Fruit fly (Drosophila melanogaster) whole organism, embryonic: Measurements from ENCODE around the gene CG6843.
A peak's percentile ranks its signal among the peaks of the same experiment; 100 is the strongest.

Source experiments
- Antp ChIP-seq: fragments of 200-800 bp; sonication (Bioruptor generic); optimal IDR thresholded peaks from 3 replicates; lab custom pipeline; 2016; ENCODE audit warnings: missing biosample characterization, missing genetic modification characterization
- Bgb ChIP-seq: fragments of 200-800 bp; sonication (Bioruptor generic); IDR thresholded peaks from 2 replicates; pipeline ENCODE4 v1.3.6; 2022; ENCODE audit warnings: missing biosample characterization, missing genetic modification characterization; ENCODE audit not compliant: partially characterized antibody
- Blimp-1 ChIP-seq: fragments of 200-800 bp; sonication (Bioruptor generic); optimal IDR thresholded peaks from 3 replicates; lab custom pipeline; 2018; ENCODE audit warnings: missing biosample characterization, missing genetic modification characterization, mild to moderate bottlenecking, moderate library complexity, missing genetic modification reagents
- CG10267 ChIP-seq: fragments of 200-800 bp; sonication (Bioruptor generic); optimal IDR thresholded peaks from 2 replicates; lab custom pipeline; 2018; ENCODE audit warnings: missing biosample characterization, mild to moderate bottlenecking, missing genetic modification characterization, moderate library complexity
- CG11085 ChIP-seq: fragments of 200-800 bp; sonication (Bioruptor generic); IDR thresholded peaks from 2 replicates; pipeline ENCODE4 v1.3.6; 2022; ENCODE audit warnings: missing biosample characterization, missing genetic modification characterization
- CG14710 ChIP-seq: fragments of 200-800 bp; sonication (Bioruptor generic); optimal IDR thresholded peaks from 3 replicates; lab custom pipeline; 2019; ENCODE audit warnings: missing biosample characterization, mild to moderate bottlenecking, missing genetic modification characterization, moderate library complexity
- CG17385 ChIP-seq: fragments of 200-800 bp; sonication (Bioruptor generic); optimal IDR thresholded peaks from 3 replicates; lab custom pipeline; 2018; ENCODE audit warnings: missing biosample characterization, mild to moderate bottlenecking, missing genetic modification characterization
- CG2129 ChIP-seq: fragments of 200-800 bp; sonication (Bioruptor generic); IDR thresholded peaks from 2 replicates; pipeline ENCODE4 v1.3.6; 2022; ENCODE audit warnings: missing biosample characterization, missing genetic modification characterization; ENCODE audit not compliant: partially characterized antibody
- CG42726 ChIP-seq: fragments of 200-800 bp; sonication (Bioruptor generic); IDR thresholded peaks from 2 replicates; pipeline ENCODE4 v1.3.6; 2022; ENCODE audit warnings: missing biosample characterization, missing genetic modification characterization; ENCODE audit not compliant: partially characterized antibody
- CG4424 ChIP-seq: fragments of 200-800 bp; sonication (Bioruptor generic); optimal IDR thresholded peaks from 3 replicates; lab custom pipeline; 2016; ENCODE audit warnings: missing biosample characterization, missing genetic modification characterization
- CG4617 ChIP-seq: fragments of 200-800 bp; sonication (Bioruptor generic); optimal IDR thresholded peaks from 3 replicates; lab custom pipeline; 2016; ENCODE audit warnings: missing biosample characterization, missing genetic modification characterization, borderline replicate concordance
- CG6272 ChIP-seq: fragments of 200-800 bp; sonication (Bioruptor generic); IDR thresholded peaks from 2 replicates; pipeline ENCODE4 v1.3.6; 2022; ENCODE audit warnings: missing biosample characterization, missing genetic modification characterization
- CG6791 ChIP-seq: fragments of 200-800 bp; sonication (Bioruptor generic); IDR thresholded peaks from 3 replicates; pipeline ENCODE4 v1.3.6; 2022; ENCODE audit warnings: missing biosample characterization, missing genetic modification characterization; ENCODE audit not compliant: partially characterized antibody
- CG7963 ChIP-seq: fragments of 200-800 bp; sonication (Bioruptor generic); IDR thresholded peaks from 3 replicates; pipeline ENCODE4 v1.3.6; 2022; ENCODE audit warnings: missing biosample characterization, missing genetic modification characterization; ENCODE audit not compliant: partially characterized antibody
- CG7987 ChIP-seq: fragments of 200-800 bp; sonication (Bioruptor generic); optimal IDR thresholded peaks from 2 replicates; lab custom pipeline; 2018; ENCODE audit warnings: missing biosample characterization, mild to moderate bottlenecking, missing genetic modification characterization, moderate library complexity
- CoRest ChIP-seq: fragments of 200-800 bp; sonication (Bioruptor generic); optimal IDR thresholded peaks from 3 replicates; lab custom pipeline; 2018; ENCODE audit warnings: missing biosample characterization, mild to moderate bottlenecking, missing genetic modification characterization, moderate library complexity
- HHEX ChIP-seq: fragments of 200-800 bp; sonication (Bioruptor generic); optimal IDR thresholded peaks from 3 replicates; lab custom pipeline; 2017; ENCODE audit warnings: missing biosample characterization, mild to moderate bottlenecking, missing genetic modification characterization, missing genetic modification reagents
- HLH4C ChIP-seq: fragments of 200-800 bp; sonication (Bioruptor generic); IDR thresholded peaks from 3 replicates; pipeline ENCODE4 v1.3.6; 2022; ENCODE audit warnings: missing biosample characterization, missing genetic modification characterization; ENCODE audit not compliant: partially characterized antibody
- Mes4 ChIP-seq: fragments of 200-800 bp; sonication (Bioruptor generic); optimal IDR thresholded peaks from 2 replicates; lab custom pipeline; 2016; ENCODE audit warnings: missing biosample characterization, missing genetic modification characterization
- Opbp ChIP-seq: fragments of 200-800 bp; sonication (Bioruptor generic); IDR thresholded peaks from 3 replicates; pipeline ENCODE4 v1.3.6; 2022; ENCODE audit warnings: missing biosample characterization, missing genetic modification characterization; ENCODE audit not compliant: partially characterized antibody
- Scr ChIP-seq: fragments of 200-800 bp; sonication (Bioruptor generic); IDR thresholded peaks from 2 replicates; pipeline ENCODE4 v1.3.6; 2022; ENCODE audit warnings: missing biosample characterization, missing genetic modification characterization; ENCODE audit not compliant: partially characterized antibody
- Sry-δ ChIP-seq: fragments of 200-800 bp; sonication (Bioruptor generic); optimal IDR thresholded peaks from 2 replicates; lab custom pipeline; 2016; ENCODE audit warnings: missing biosample characterization, missing genetic modification characterization
- Xbp1 ChIP-seq: fragments of 200-800 bp; sonication (Bioruptor generic); optimal IDR thresholded peaks from 3 replicates; lab custom pipeline; 2016; ENCODE audit warnings: missing biosample characterization, mild to moderate bottlenecking, missing genetic modification characterization
- amos ChIP-seq: fragments of 200-800 bp; sonication (Bioruptor generic); IDR thresholded peaks from 2 replicates; pipeline ENCODE4 v1.3.6; 2022; ENCODE audit warnings: missing biosample characterization, missing genetic modification characterization; ENCODE audit not compliant: partially characterized antibody
- ap ChIP-seq: fragments of 200-800 bp; sonication (Bioruptor generic); IDR thresholded peaks from 2 replicates; pipeline ENCODE4 v1.3.6; 2022; ENCODE audit warnings: missing biosample characterization, missing genetic modification characterization
- bbx ChIP-seq: fragments of 200-800 bp; sonication (Bioruptor generic); IDR thresholded peaks from 2 replicates; pipeline ENCODE4 v1.3.6; 2022; ENCODE audit warnings: missing biosample characterization, missing genetic modification characterization; ENCODE audit not compliant: partially characterized antibody
- cwo ChIP-seq: fragments of 200-800 bp; sonication (Bioruptor generic); optimal IDR thresholded peaks from 3 replicates; lab custom pipeline; 2017; ENCODE audit warnings: missing biosample characterization, missing genetic modification characterization, mild to moderate bottlenecking, moderate library complexity, missing genetic modification reagents
- fu2 ChIP-seq: fragments of 200-800 bp; sonication (Bioruptor generic); optimal IDR thresholded peaks from 2 replicates; lab custom pipeline; 2016; ENCODE audit warnings: missing biosample characterization, missing genetic modification characterization
- hbn ChIP-seq: fragments of 200-800 bp; sonication (Bioruptor generic); IDR thresholded peaks from 2 replicates; pipeline ENCODE4 v1.3.6; 2022; ENCODE audit warnings: missing biosample characterization, missing genetic modification characterization; ENCODE audit not compliant: partially characterized antibody
- hkb ChIP-seq, 2 experiments: fragments of 200-800 bp in 1 of 2; fragments of >200 bp in 1 of 2; sonication (Bioruptor generic) in 1 of 2; IDR thresholded peaks in 1 of 2; optimal IDR thresholded peaks in 1 of 2; 2 replicates each; pipeline versions ENCODE4 v1.3.6 to Lab custom; 2017 to 2022; ENCODE audit warnings: missing biosample characterization in 1 of 2, missing genetic modification characterization in 1 of 2
- jing ChIP-seq: fragments of 200-800 bp; sonication (Bioruptor generic); optimal IDR thresholded peaks from 2 replicates; lab custom pipeline; 2018; ENCODE audit warnings: missing biosample characterization, mild to moderate bottlenecking, missing genetic modification characterization
- nmo ChIP-seq: fragments of 200-800 bp; sonication (Bioruptor generic); optimal IDR thresholded peaks from 2 replicates; lab custom pipeline; 2018; ENCODE audit warnings: missing biosample characterization, mild to moderate bottlenecking, missing genetic modification characterization, moderate library complexity
- p53 ChIP-seq: fragments of 200-800 bp; sonication (Bioruptor generic); optimal IDR thresholded peaks from 2 replicates; lab custom pipeline; 2016; ENCODE audit warnings: missing biosample characterization, missing genetic modification characterization
- pzg ChIP-seq: fragments of 200-800 bp; sonication (Bioruptor generic); optimal IDR thresholded peaks from 3 replicates; lab custom pipeline; 2018; ENCODE audit warnings: missing biosample characterization, mild to moderate bottlenecking, missing genetic modification characterization, moderate library complexity
- sc ChIP-seq, 3 experiments: fragments of >200 bp in 2 of 3; fragments of 200-800 bp in 1 of 3; sonication (Bioruptor generic) in 1 of 3; optimal IDR thresholded peaks; 2 replicates in 2 of 3; 3 replicates in 1 of 3; lab custom pipeline; 2017; ENCODE audit warnings: mild to moderate bottlenecking in 1 of 3, missing biosample characterization in 1 of 3, missing genetic modification characterization in 1 of 3, missing genetic modification reagents in 1 of 3
- sna ChIP-seq: fragments of 200-800 bp; sonication (Bioruptor generic); IDR thresholded peaks from 2 replicates; pipeline ENCODE4 v1.3.6; 2022; ENCODE audit warnings: missing biosample characterization, missing genetic modification characterization; ENCODE audit not compliant: partially characterized antibody
- trem ChIP-seq: fragments of 200-800 bp; optimal IDR thresholded peaks from 3 replicates; lab custom pipeline; 2019; ENCODE audit warnings: missing biosample characterization, mild to moderate bottlenecking, missing genetic modification characterization, moderate library complexity
- vvl ChIP-seq: fragments of 200-800 bp; sonication (Bioruptor generic); IDR thresholded peaks from 2 replicates; pipeline ENCODE4 v1.3.6; 2022; ENCODE audit warnings: missing biosample characterization, missing genetic modification characterization

The CG6843 gene

DNA sequence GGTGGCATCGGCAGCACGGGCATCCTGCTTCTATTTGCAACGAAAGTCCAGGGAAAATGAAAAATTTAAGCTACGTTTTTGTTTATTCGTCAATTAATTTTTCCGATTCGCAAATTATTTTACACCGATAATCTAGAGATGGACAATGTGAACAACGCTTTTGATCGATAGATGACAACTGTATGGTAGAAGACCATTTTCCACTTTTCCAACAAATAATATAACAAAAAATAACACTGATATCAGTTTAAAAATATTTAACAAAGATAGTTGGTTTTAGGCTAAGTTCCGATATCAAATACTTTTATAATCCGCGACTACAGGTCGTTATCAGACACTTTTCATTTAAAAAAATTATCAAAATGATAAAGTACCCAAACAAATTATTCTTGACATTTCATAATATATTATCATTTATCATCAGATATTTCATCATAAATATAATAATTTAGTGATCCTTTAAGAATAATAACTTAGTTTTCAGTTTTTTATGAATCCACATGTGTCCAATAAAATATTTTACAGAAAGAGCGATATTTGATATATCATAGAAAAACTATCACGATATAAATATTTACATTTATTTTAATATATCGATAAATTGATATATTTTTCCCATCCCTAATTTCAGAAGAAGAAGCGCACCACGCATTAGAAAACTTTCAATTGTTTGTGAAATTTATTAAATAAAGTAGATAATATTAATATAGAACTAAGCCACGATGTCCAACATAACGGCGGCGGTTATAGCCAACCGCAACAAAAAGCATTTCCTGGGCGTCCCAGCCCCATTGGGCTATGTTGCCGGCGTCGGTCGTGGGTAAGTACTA is 3.6 kb downstream of the CG6843 start, which contains the start of the genes CSN1b and Prp6 (continued):
- TF ChIP-seq amos (GFP tag; lab: Robert Waterston, UW) (peak; percentile 60), hbn (GFP tag; lab: Robert Waterston, UW) (peak; percentile 31), Opbp (GFP tag; lab: Robert Waterston, UW) (peak; percentile 48; the same call in 2 of the 3 replicates), HLH4C (peak; percentile 42; the same call in 1 of the 3 replicates), Blimp-1 (GFP tag; lab: Kevin White, UChicago) (no peak), CG14710 (tag; lab: Kevin White, UChicago) (peak; percentile 60), HHEX (GFP tag; lab: Kevin White, UChicago) (no peak), cwo (no peak), fu2 (no peak), trem (tag; lab: Kevin White, UChicago) (peak; percentile 32), nmo (GFP tag; lab: Kevin White, UChicago) (peak; percentile 44), Mes4 (GFP tag; lab: Kevin White, UChicago) (no peak), Bgb (GFP tag; lab: Robert Waterston, UW) (peak; percentile 61), Sry-δ (GFP tag; lab: Kevin White, UChicago) (peak; percentile 75), Scr (peak; percentile 70), sna (peak; percentile 28; the same call in 1 of the 2 replicates), Antp (GFP tag; lab: Kevin White, UChicago) (no peak), CG7963 (GFP tag; lab: Robert Waterston, UW) (peak; percentile 41; the same call in 1 of the 3 replicates), CG6272 (GFP tag; lab: Robert Waterston, UW) (peak; percentile 29; the same call in 1 of the 2 replicates), pzg (peak; percentile 13), bbx (GFP tag; lab: Robert Waterston, UW) (peak; percentile 51), CG42726 (GFP tag; lab: Robert Waterston, UW) (0 out of 2 replicates have a peak, but pooled peaks have one; percentile 41), CG7987 (no peak), CoRest (peak; percentile 46), CG4424 (GFP tag; lab: Kevin White, UChicago) (peak; percentile 33), CG6791 (GFP tag; lab: Robert Waterston, UW) (peak; percentile 57), sc (optimal IDR thresholded peaks at IDR 0.05; lab: Kevin White, UChicago) (no peak), sc (GFP tag; optimal IDR thresholded peaks at IDR 0.05; lab: Kevin White, UChicago) (no peak), ap (GFP tag; lab: Robert Waterston, UW) (no peak), CG2129 (GFP tag; lab: Robert Waterston, UW) (peak; percentile 48; the same call in 1 of the 2 replicates), CG17385 (GFP tag; lab: Kevin White, UChicago) (peak; percentile 82), p53 (no peak), hkb (optimal IDR thresholded peaks at IDR 0.05; lab: Kevin White, UChicago) (no peak), hkb (GFP tag; IDR thresholded peaks at IDR 0.05; lab: Robert Waterston, UW) (no peak), Xbp1 (GFP tag; lab: Kevin White, UChicago) (peak; percentile 21), CG11085 (no peak), CG4617 (GFP tag; lab: Kevin White, UChicago) (peak; percentile 16), jing (GFP tag; lab: Kevin White, UChicago) (no peak), CG10267 (tag; lab: Kevin White, UChicago) (peak; percentile 27), vvl (GFP tag; lab: Robert Waterston, UW) (no peak)
